Fruit fly (Drosophila melanogaster) whole organism, adult: ENCODE measurements around the gene CG13081.

Source experiments
- CG12768 ChIP-seq: fragments of 200-800 bp; sonication (Bioruptor generic); optimal IDR thresholded peaks from 2 replicates; lab custom pipeline; 2017; ENCODE audit warnings: missing biosample characterization, missing genetic modification characterization, mild to moderate bottlenecking, moderate library complexity, missing genetic modification reagents
- CG14711 ChIP-seq: fragments of 200-800 bp; sonication (Bioruptor generic); optimal IDR thresholded peaks from 2 replicates; lab custom pipeline; 2018; ENCODE audit warnings: missing biosample characterization, mild to moderate bottlenecking, missing genetic modification characterization, moderate library complexity
- CG33017 ChIP-seq: fragments of 200-800 bp; sonication (Bioruptor generic); optimal IDR thresholded peaks from 2 replicates; lab custom pipeline; 2018; ENCODE audit warnings: missing biosample characterization, mild to moderate bottlenecking, missing genetic modification characterization, moderate library complexity
- CG5204 ChIP-seq: fragments of 200-800 bp; sonication (Bioruptor generic); optimal IDR thresholded peaks from 2 replicates; lab custom pipeline; 2016; ENCODE audit warnings: missing biosample characterization, missing genetic modification characterization
- Hr96 ChIP-seq: fragments of 200-800 bp; sonication (Bioruptor generic); optimal IDR thresholded peaks from 2 replicates; lab custom pipeline; 2016; ENCODE audit warnings: missing biosample characterization, missing genetic modification characterization
- Mnt ChIP-seq: fragments of 200-800 bp; sonication (Bioruptor generic); optimal IDR thresholded peaks from 2 replicates; lab custom pipeline; 2016; ENCODE audit warnings: missing biosample characterization, mild to moderate bottlenecking, missing genetic modification characterization
- bab1 ChIP-seq: fragments of 200-800 bp; sonication (Bioruptor generic); optimal IDR thresholded peaks from 3 replicates; lab custom pipeline; 2019; ENCODE audit warnings: missing biosample characterization, mild to moderate bottlenecking, missing genetic modification characterization, moderate library complexity
- kay ChIP-seq: fragments of 200-800 bp; sonication (Bioruptor generic); peaks from one replicate; lab custom pipeline; 2016; ENCODE audit warnings: missing biosample characterization, missing genetic modification characterization, borderline replicate concordance
- pad ChIP-seq: fragments of 200-800 bp; sonication (Bioruptor generic); optimal IDR thresholded peaks from 3 replicates; lab custom pipeline; 2017; ENCODE audit warnings: missing biosample characterization, missing genetic modification characterization, mild to moderate bottlenecking, moderate library complexity, missing genetic modification reagents
- tj ChIP-seq: fragments of 200-800 bp; sonication (Bioruptor generic); optimal IDR thresholded peaks from 3 replicates; lab custom pipeline; 2017; ENCODE audit warnings: missing biosample characterization, mild to moderate bottlenecking, missing genetic modification characterization, moderate library complexity
- toe ChIP-seq: fragments of 200-800 bp; sonication (Bioruptor generic); optimal IDR thresholded peaks from 2 replicates; lab custom pipeline; 2016; ENCODE audit warnings: missing biosample characterization, missing genetic modification characterization

DNA sequence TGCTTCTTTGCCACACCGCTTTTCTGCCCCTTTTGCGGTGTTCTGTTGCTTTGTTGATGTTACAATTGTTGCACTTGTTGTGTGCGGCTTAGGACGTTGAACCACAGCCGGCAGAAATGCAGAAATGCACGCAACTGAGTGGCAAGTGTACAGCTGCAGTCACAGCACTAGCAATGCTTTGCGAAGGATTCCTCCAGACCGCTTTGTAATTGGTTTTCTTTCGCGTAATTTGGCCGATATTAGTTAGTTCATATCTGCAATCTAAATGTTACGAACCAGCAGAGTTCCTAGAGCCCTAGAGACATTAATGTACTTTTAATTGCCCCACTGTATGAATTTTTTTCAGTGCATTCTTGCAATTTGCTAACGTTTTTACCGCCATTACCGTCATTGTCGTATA is 34.0 kb downstream of the CG13081 start:
- TF ChIP-seq tj (GFP tag; lab: Kevin White, UChicago), result no peak
- no peak for TF ChIP-seq CG14711 (tag; lab: Kevin White, UChicago)
- TF ChIP-seq Hr96, result no peak
- no peak for TF ChIP-seq Mnt (GFP tag; lab: Kevin White, UChicago)
- no peak for TF ChIP-seq kay
- TF ChIP-seq CG5204 (GFP tag; lab: Kevin White, UChicago), result no peak
- no peak for TF ChIP-seq pad (GFP tag; lab: Kevin White, UChicago)
- no peak for TF ChIP-seq CG33017 (tag; lab: Kevin White, UChicago)
- no peak for TF ChIP-seq toe (GFP tag; lab: Kevin White, UChicago)
- no peak for TF ChIP-seq CG12768 (GFP tag; lab: Kevin White, UChicago)
- TF ChIP-seq bab1, result no peak
